Worm (Caenorhabditis elegans) whole organism, young adult: ENCODE data around the gene ceh-93.

Experiments
- C06A6.2 ChIP-seq: fragments of 200-800 bp; sonication (Bioruptor generic); conservative IDR thresholded peaks from 2 replicates; pipeline ENCODE4 v1.3.6; 2022; ENCODE audit warnings: missing genetic modification characterization, missing compliant biosample characterization
- D2030.7 ChIP-seq: fragments of 200-800 bp; sonication (Bioruptor generic); IDR thresholded peaks from 2 replicates; pipeline ENCODE4 v1.3.6; 2022; ENCODE audit warnings: missing genetic modification reagents, missing genetic modification characterization, missing compliant biosample characterization
- F23B12.7 ChIP-seq: sonication (generic microtip); optimal IDR thresholded peaks from 2 replicates; lab custom pipeline; 2017; ENCODE audit warnings: missing genetic modification characterization, mild to moderate bottlenecking, missing compliant biosample characterization, antibody characterized with exemption, moderate library complexity; ENCODE audit not compliant: insufficient read depth
- F33H1.4 ChIP-seq: fragments of 200-800 bp; sonication (Bioruptor generic); IDR thresholded peaks from 2 replicates; pipeline ENCODE4 v1.3.6; 2022; ENCODE audit warnings: missing genetic modification reagents, missing genetic modification characterization, missing compliant biosample characterization
- F52B5.7 ChIP-seq: sonication (generic microtip); optimal IDR thresholded peaks from 2 replicates; lab custom pipeline; 2016; ENCODE audit warnings: mild to moderate bottlenecking, missing genetic modification characterization, missing compliant biosample characterization
- T07F8.4 ChIP-seq: sonication (generic microtip); optimal IDR thresholded peaks from 2 replicates; lab custom pipeline; 2016; ENCODE audit warnings: mild to moderate bottlenecking, missing genetic modification characterization, moderate library complexity, missing compliant biosample characterization
- Y53F4B.3 ChIP-seq: fragments of 200-800 bp; sonication (Bioruptor generic); IDR thresholded peaks from 2 replicates; pipeline ENCODE4 v1.3.6; 2022; ENCODE audit warnings: missing genetic modification reagents, missing genetic modification characterization, missing compliant biosample characterization
- Y53G8AR.9 ChIP-seq: fragments of 200-800 bp; sonication (Bioruptor generic); conservative IDR thresholded peaks from 2 replicates; pipeline ENCODE4 v1.3.6; 2022; ENCODE audit warnings: missing genetic modification reagents, missing genetic modification characterization, missing compliant biosample characterization
- Y79H2A.3 ChIP-seq: fragments of 200-800 bp; sonication (Bioruptor generic); conservative IDR thresholded peaks from 2 replicates; pipeline ENCODE4 v1.3.6; 2022; ENCODE audit warnings: missing genetic modification reagents, missing genetic modification characterization, missing compliant biosample characterization
- ZK185.1 ChIP-seq: sonication (generic microtip); optimal IDR thresholded peaks from 2 replicates; lab custom pipeline; 2016; ENCODE audit warnings: mild to moderate bottlenecking, missing genetic modification characterization, missing compliant biosample characterization; ENCODE audit not compliant: poor library complexity, severe bottlenecking
- ama-1 ChIP-seq, 3 experiments: fragments of 150-350 bp in 1 of 3; sonication (generic microtip) in 2 of 3; optimal IDR thresholded peaks; 2 replicates each; lab custom pipeline; 2014 to 2018; ENCODE audit warnings: missing biosample characterization in 2 of 3, missing genetic modification characterization in 2 of 3, missing genetic modification reagents in 2 of 3
- athp-1 ChIP-seq: sonication (generic microtip); optimal IDR thresholded peaks from 2 replicates; lab custom pipeline; 2017; ENCODE audit warnings: mild to moderate bottlenecking, missing genetic modification characterization, missing compliant biosample characterization
- attf-3 ChIP-seq: fragments of 200-800 bp; sonication (Bioruptor generic); conservative IDR thresholded peaks from 2 replicates; pipeline ENCODE4 v1.3.6; 2022; ENCODE audit warnings: missing genetic modification reagents, missing genetic modification characterization, missing compliant biosample characterization
- bed-2 ChIP-seq: fragments of 200-800 bp; sonication (Bioruptor generic); IDR thresholded peaks from 2 replicates; pipeline ENCODE4 v1.3.6; 2022; ENCODE audit warnings: missing genetic modification reagents, missing genetic modification characterization, missing compliant biosample characterization
- cebp-1 ChIP-seq, 2 experiments: fragments of 200-800 bp in 1 of 2; sonication (Bioruptor generic) in 1 of 2; sonication (generic microtip) in 1 of 2; IDR thresholded peaks in 1 of 2; optimal IDR thresholded peaks in 1 of 2; 2 replicates each; pipeline versions ENCODE4 v1.3.6 to Lab custom; 2017 to 2022; ENCODE audit warnings: missing compliant biosample characterization in 2 of 2, missing genetic modification characterization in 2 of 2, mild to moderate bottlenecking in 1 of 2, missing genetic modification reagents in 1 of 2, moderate library complexity in 1 of 2
- ceh-27 ChIP-seq: fragments of 200-800 bp; sonication (Bioruptor generic); optimal IDR thresholded peaks from 2 replicates; lab custom pipeline; 2018; ENCODE audit warnings: mild to moderate bottlenecking, missing genetic modification characterization, moderate library complexity, missing compliant biosample characterization
- ceh-40 ChIP-seq: fragments of 200-800 bp; sonication (Bioruptor generic); IDR thresholded peaks from 2 replicates; pipeline ENCODE4 v1.3.6; 2022; ENCODE audit warnings: missing genetic modification characterization, missing compliant biosample characterization
- ceh-91 ChIP-seq: fragments of 200-800 bp; sonication (Bioruptor generic); IDR thresholded peaks from 2 replicates; pipeline ENCODE4 v1.3.6; 2022; ENCODE audit warnings: missing genetic modification reagents, missing genetic modification characterization, missing compliant biosample characterization
- dpl-1 ChIP-seq: fragments of 150-350 bp; optimal IDR thresholded peaks from 2 replicates; lab custom pipeline; 2014; ENCODE audit warnings: missing biosample characterization, missing genetic modification reagents, missing genetic modification characterization
- ets-4 ChIP-seq: fragments of 200-800 bp; sonication (Bioruptor generic); optimal IDR thresholded peaks from 2 replicates; lab custom pipeline; 2018; ENCODE audit warnings: mild to moderate bottlenecking, missing genetic modification characterization, missing compliant biosample characterization
- hlh-12 ChIP-seq: sonication (generic microtip); optimal IDR thresholded peaks from 2 replicates; lab custom pipeline; 2016; ENCODE audit warnings: missing genetic modification characterization, missing compliant biosample characterization
- lin-40 ChIP-seq: sonication (generic microtip); optimal IDR thresholded peaks from 2 replicates; lab custom pipeline; 2016; ENCODE audit warnings: missing genetic modification characterization, mild to moderate bottlenecking, missing compliant biosample characterization, missing genotype, missing genetic modification reagents
- lin-54 ChIP-seq: fragments of 200-800 bp; sonication (Bioruptor generic); optimal IDR thresholded peaks from 2 replicates; lab custom pipeline; 2018; ENCODE audit warnings: mild to moderate bottlenecking, missing genetic modification characterization, missing compliant biosample characterization
- lir-1 ChIP-seq: fragments of 200-800 bp; sonication (Bioruptor generic); conservative IDR thresholded peaks from 2 replicates; pipeline ENCODE4 v1.3.6; 2022; ENCODE audit warnings: missing genetic modification reagents, missing genetic modification characterization, missing compliant biosample characterization
- lsy-27 ChIP-seq: sonication (generic microtip); optimal IDR thresholded peaks from 2 replicates; lab custom pipeline; 2017; ENCODE audit warnings: missing genetic modification characterization, mild to moderate bottlenecking, missing compliant biosample characterization, antibody characterized with exemption, missing genotype, borderline replicate concordance; ENCODE audit not compliant: insufficient read depth
- madf-3 ChIP-seq: fragments of 200-800 bp; sonication (Bioruptor generic); IDR thresholded peaks from 2 replicates; pipeline ENCODE4 v1.3.6; 2022; ENCODE audit warnings: missing genetic modification reagents, missing genetic modification characterization, missing compliant biosample characterization
- madf-8 ChIP-seq: fragments of 200-800 bp; sonication (Bioruptor generic); conservative IDR thresholded peaks from 2 replicates; pipeline ENCODE4 v1.3.6; 2022; ENCODE audit warnings: missing genetic modification reagents, missing genetic modification characterization, missing compliant biosample characterization
- mcd-1 ChIP-seq: fragments of 200-800 bp; sonication (Bioruptor generic); IDR thresholded peaks from 2 replicates; pipeline ENCODE4 v1.3.6; 2022; ENCODE audit warnings: missing genetic modification reagents, missing genetic modification characterization, missing compliant biosample characterization
- mes-4 ChIP-seq: sonication (generic microtip); optimal IDR thresholded peaks from 2 replicates; lab custom pipeline; 2016; ENCODE audit warnings: missing genotype, missing genetic modification characterization, missing compliant biosample characterization
- mxl-1 ChIP-seq: sonication (generic microtip); optimal IDR thresholded peaks from 2 replicates; lab custom pipeline; 2016; ENCODE audit warnings: missing genetic modification characterization, missing compliant biosample characterization
- nfya-1 ChIP-seq: sonication (generic microtip); optimal IDR thresholded peaks from 2 replicates; lab custom pipeline; 2017; ENCODE audit warnings: antibody characterized with exemption, missing compliant biosample characterization, missing genetic modification characterization, borderline replicate concordance; ENCODE audit not compliant: insufficient read depth
- nfyb-1 ChIP-seq: fragments of 200-800 bp; sonication (Bioruptor generic); IDR thresholded peaks from 2 replicates; pipeline ENCODE4 v1.3.6; 2022; ENCODE audit warnings: missing genetic modification reagents, missing genetic modification characterization, missing compliant biosample characterization
- nhr-27 ChIP-seq: fragments of 200-800 bp; sonication (Bioruptor generic); optimal IDR thresholded peaks from 2 replicates; lab custom pipeline; 2018; ENCODE audit warnings: mild to moderate bottlenecking, missing genetic modification characterization, moderate library complexity, missing compliant biosample characterization
- nhr-80 ChIP-seq: sonication (generic microtip); optimal IDR thresholded peaks from 2 replicates; lab custom pipeline; 2016; ENCODE audit warnings: missing genetic modification characterization, missing compliant biosample characterization
- sea-2 ChIP-seq: fragments of 200-800 bp; sonication (Bioruptor generic); IDR thresholded peaks from 2 replicates; pipeline ENCODE4 v1.3.6; 2022; ENCODE audit warnings: missing genetic modification characterization, missing compliant biosample characterization
- snpc-1.3 ChIP-seq: sonication (generic microtip); optimal IDR thresholded peaks from 2 replicates; lab custom pipeline; 2017; ENCODE audit warnings: missing genetic modification characterization, mild to moderate bottlenecking, missing compliant biosample characterization, antibody characterized with exemption, moderate library complexity, missing genotype, missing genetic modification reagents; ENCODE audit not compliant: insufficient read depth
- sptf-2 ChIP-seq: fragments of 200-800 bp; sonication (Bioruptor generic); optimal IDR thresholded peaks from 2 replicates; lab custom pipeline; 2018; ENCODE audit warnings: mild to moderate bottlenecking, missing genetic modification characterization, missing compliant biosample characterization
- tbx-9 ChIP-seq: sonication (generic microtip); optimal IDR thresholded peaks from 2 replicates; lab custom pipeline; 2016; ENCODE audit warnings: borderline replicate concordance, missing genetic modification characterization, inconsistent platforms, missing compliant biosample characterization
- unc-130 ChIP-seq: sonication (generic microtip); optimal IDR thresholded peaks from 2 replicates; lab custom pipeline; 2016; ENCODE audit warnings: missing genetic modification reagents, missing genetic modification characterization, missing compliant biosample characterization
- unc-62 ChIP-seq: fragments of 150-350 bp; optimal IDR thresholded peaks from 2 replicates; lab custom pipeline; 2014; ENCODE audit warnings: missing biosample characterization, missing genetic modification reagents, missing genetic modification characterization
- xnd-1 ChIP-seq: sonication (generic microtip); optimal IDR thresholded peaks from 2 replicates; lab custom pipeline; 2016; ENCODE audit warnings: missing genotype, missing genetic modification reagents, missing genetic modification characterization, missing compliant biosample characterization
- zfh-2 ChIP-seq: fragments of 200-800 bp; sonication (Bioruptor generic); conservative IDR thresholded peaks from 2 replicates; pipeline ENCODE4 v1.3.6; 2022; ENCODE audit warnings: missing genetic modification reagents, missing genetic modification characterization, missing compliant biosample characterization
- zim-3 ChIP-seq: sonication (generic microtip); optimal IDR thresholded peaks from 2 replicates; lab custom pipeline; 2017; ENCODE audit warnings: mild to moderate bottlenecking, missing genetic modification characterization, moderate library complexity, missing compliant biosample characterization
- ztf-18 ChIP-seq: sonication (generic microtip); optimal IDR thresholded peaks from 2 replicates; lab custom pipeline; 2016; ENCODE audit warnings: missing genotype, mild to moderate bottlenecking, missing genetic modification characterization, missing compliant biosample characterization
- ztf-22 ChIP-seq: fragments of 200-800 bp; sonication (Bioruptor generic); optimal IDR thresholded peaks from 2 replicates; lab custom pipeline; 2018; ENCODE audit warnings: mild to moderate bottlenecking, missing genetic modification characterization, moderate library complexity, missing compliant biosample characterization
- ztf-25 ChIP-seq: fragments of 200-800 bp; sonication (Bioruptor generic); IDR thresholded peaks from 2 replicates; pipeline ENCODE4 v1.3.6; 2022; ENCODE audit warnings: missing genetic modification reagents, missing genetic modification characterization, missing compliant biosample characterization

ceh-93 gene

DNA sequence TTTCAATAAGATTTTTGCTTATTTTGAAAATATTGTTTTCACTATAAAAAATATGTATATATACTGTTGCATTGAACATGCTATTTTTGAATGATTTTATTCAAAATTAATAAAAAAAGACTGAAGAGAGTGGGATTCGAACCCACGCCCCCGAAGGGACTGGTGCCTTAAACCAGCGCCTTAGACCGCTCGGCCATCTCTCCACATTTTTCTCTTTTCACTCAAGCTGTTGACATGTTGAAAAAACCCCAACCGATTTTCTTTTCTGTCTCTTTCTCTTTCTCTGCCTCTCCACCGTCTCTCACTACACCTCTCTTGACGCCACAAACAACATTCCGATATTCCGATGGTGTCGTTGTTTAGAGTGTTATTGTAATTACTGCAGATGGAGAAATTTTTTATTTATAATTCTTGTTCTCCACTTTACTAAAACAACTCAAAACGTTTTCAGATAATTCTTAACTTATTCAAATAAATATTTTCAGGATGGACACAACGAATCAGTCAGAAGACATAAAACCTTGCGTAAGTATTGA, 35.4 kb downstream of the ceh-93 start, which contains the start of gene sor-3 (continued):
- peak; percentile 41 for TF ChIP-seq F33H1.4 (GFP tag; lab: Robert Waterston, UW)
- no peak for TF ChIP-seq nhr-80
- peak; percentile 85 for TF ChIP-seq mxl-1 (tag; lab: Kevin White, UChicago)
- no peak for TF ChIP-seq ceh-91 (GFP tag; lab: Robert Waterston, UW)
- peak; percentile 85 for TF ChIP-seq nfyb-1 (GFP tag; lab: Robert Waterston, UW)
- no peak for TF ChIP-seq madf-3 (GFP tag; lab: Robert Waterston, UW)
- no peak for TF ChIP-seq xnd-1 (tag; lab: Kevin White, UChicago)
- no peak for TF ChIP-seq unc-62
- TF ChIP-seq ceh-40: 0 out of 2 replicates have a peak, but pooled peaks have one; percentile 38
- TF ChIP-seq lir-1 (GFP tag; lab: Robert Waterston, UW): peak; percentile 68
- TF ChIP-seq snpc-1.3 (tag; lab: Kevin White, UChicago): peak; percentile 78
- no peak for TF ChIP-seq dpl-1
- TF ChIP-seq mcd-1 (GFP tag; lab: Robert Waterston, UW): no peak; the same call in 1 of the 2 replicates
- peak; percentile 82 for TF ChIP-seq attf-3 (GFP tag; lab: Robert Waterston, UW)
- TF ChIP-seq zfh-2 (GFP tag; lab: Robert Waterston, UW): 0 out of 2 replicates have a peak, but pooled peaks have one; percentile 30
- no peak for TF ChIP-seq F52B5.7 (tag; lab: Kevin White, UChicago)
- TF ChIP-seq lin-54: no peak
- TF ChIP-seq T07F8.4 (tag; lab: Kevin White, UChicago): peak; percentile 49
- no peak for TF ChIP-seq nfya-1 (tag; lab: Kevin White, UChicago)
- TF ChIP-seq ets-4 (GFP tag; lab: Kevin White, UChicago): no peak
- peak; percentile 88 for TF ChIP-seq ztf-25 (GFP tag; lab: Robert Waterston, UW)
- peak; percentile 91 for TF ChIP-seq lin-40 (tag; lab: Kevin White, UChicago)
- no peak for TF ChIP-seq sptf-2 (GFP tag; lab: Kevin White, UChicago)
- no peak for TF ChIP-seq ama-1 (optimal IDR thresholded peaks at IDR 0.05; lab: Kevin White, UChicago)
- TF ChIP-seq ama-1 (GFP tag; optimal IDR thresholded peaks at IDR 0.05; lab: Kevin White, UChicago): peak; percentile 44 to 60
- peak; percentile 54 for TF ChIP-seq unc-130
- TF ChIP-seq ceh-27 (GFP tag; lab: Kevin White, UChicago): peak; percentile 42
- TF ChIP-seq mes-4: peak; percentile 66
- TF ChIP-seq D2030.7 (GFP tag; lab: Robert Waterston, UW): peak; percentile 84
- no peak for TF ChIP-seq ztf-22 (GFP tag; lab: Kevin White, UChicago)
- TF ChIP-seq lsy-27 (tag; lab: Kevin White, UChicago): peak; percentile 74
- peak; percentile 78 for TF ChIP-seq ztf-18 (tag; lab: Kevin White, UChicago)
- TF ChIP-seq Y53F4B.3: no peak
- TF ChIP-seq Y79H2A.3 (GFP tag; lab: Robert Waterston, UW): no peak
- TF ChIP-seq ZK185.1 (tag; lab: Kevin White, UChicago): peak; percentile 73
- TF ChIP-seq cebp-1 (GFP tag; IDR thresholded peaks at IDR 0.05; lab: Robert Waterston, UW): no peak
- no peak for TF ChIP-seq cebp-1 (tag; optimal IDR thresholded peaks at IDR 0.05; lab: Kevin White, UChicago)
- no peak for TF ChIP-seq madf-8 (GFP tag; lab: Robert Waterston, UW)
- TF ChIP-seq hlh-12 (tag; lab: Kevin White, UChicago): peak; percentile 47
- TF ChIP-seq bed-2 (GFP tag; lab: Robert Waterston, UW): peak; percentile 65
- no peak for TF ChIP-seq nhr-27
- TF ChIP-seq tbx-9 (tag; lab: Kevin White, UChicago): no peak
- TF ChIP-seq zim-3 (tag; lab: Kevin White, UChicago): no peak
- TF ChIP-seq F23B12.7: peak; percentile 94
- no peak for TF ChIP-seq sea-2 (GFP tag; lab: Robert Waterston, UW)
- TF ChIP-seq Y53G8AR.9 (GFP tag; lab: Robert Waterston, UW): peak; percentile 65; the same call in 1 of the 2 replicates
- peak; percentile 26 for TF ChIP-seq athp-1
- peak; percentile 57; the same call in 1 of the 2 replicates for TF ChIP-seq C06A6.2 (GFP tag; lab: Robert Waterston, UW)
